Worm (Caenorhabditis elegans): ENCODE measurements around the gene F59A1.18.

F59A1.18 gene

ce11 chrV:17686852-17687251 is at the start of gene F59A1.18:
F59A1.18 (minus strand) TSS chrV:17686952.
- TF ChIP-seq unc-62 (GFP tag; optimal IDR thresholded peaks at IDR 0.05), result no peak

ce11 chrV:17732516-17732915 is 45.8 kb upstream of the F59A1.18 start, which contains the start of gene twk-42:
twk-42 (minus strand) TSS chrV:17732616.
- no peak for TF ChIP-seq unc-62 (GFP tag; optimal IDR thresholded peaks at IDR 0.05)

ce11 chrV:17728757-17729156 is 42.0 kb upstream of the F59A1.18 start:
- TF ChIP-seq unc-62 (GFP tag; optimal IDR thresholded peaks at IDR 0.05), result no peak

ce11 chrV:17728336-17728735 is 41.6 kb upstream of the F59A1.18 start:
- TF ChIP-seq unc-62 (GFP tag; optimal IDR thresholded peaks at IDR 0.05), result no peak

- TF ChIP-seq unc-62 (GFP tag; optimal IDR thresholded peaks at IDR 0.05), result no peak
These were observed 38.0 kb upstream of the F59A1.18 start, which contains the start of gene fat-5 for ce11 chrV:17724704-17725103. fat-5 (plus strand) TSS chrV:17725004.

ce11 chrV:17723142-17723781 is 36.5 kb upstream of the F59A1.18 start:
- TF ChIP-seq unc-62 (GFP tag; optimal IDR thresholded peaks at IDR 0.05), result no peak

- no peak for TF ChIP-seq unc-62 (GFP tag; optimal IDR thresholded peaks at IDR 0.05)
These were observed 35.8 kb upstream of the F59A1.18 start for ce11 chrV:17722553-17722952.

- TF ChIP-seq unc-62 (GFP tag; optimal IDR thresholded peaks at IDR 0.05), result no peak
These were observed 35.0 kb upstream of the F59A1.18 start for ce11 chrV:17721709-17722108.

- TF ChIP-seq unc-62 (GFP tag; optimal IDR thresholded peaks at IDR 0.05), result no peak
These were observed 31.9 kb upstream of the F59A1.18 start, which contains the start of gene str-77 for ce11 chrV:17718647-17719046. str-77 (plus strand) TSS chrV:17718947.

- TF ChIP-seq unc-62 (GFP tag; optimal IDR thresholded peaks at IDR 0.05), result no peak
These were observed 27.6 kb upstream of the F59A1.18 start, which contains the start of gene twk-33 for ce11 chrV:17714330-17714729. twk-33 (minus strand) TSS chrV:17714377.

ce11 chrV:17712349-17712748 is 25.6 kb upstream of the F59A1.18 start:
- no peak for TF ChIP-seq unc-62 (GFP tag; optimal IDR thresholded peaks at IDR 0.05)

- TF ChIP-seq unc-62 (GFP tag; optimal IDR thresholded peaks at IDR 0.05), result no peak
These were observed 20.3 kb upstream of the F59A1.18 start, which contains the start of gene srh-31 for ce11 chrV:17707022-17707421. srh-31 (plus strand) TSS chrV:17707322.

ce11 chrV:17706217-17706806 is 19.6 kb upstream of the F59A1.18 start:
- TF ChIP-seq unc-62 (GFP tag; optimal IDR thresholded peaks at IDR 0.05), result no peak

ce11 chrV:17705814-17706213 is 19.1 kb upstream of the F59A1.18 start, which contains the start of gene W06D12.6:
W06D12.6 (plus strand) TSS chrV:17706114.
- TF ChIP-seq unc-62 (GFP tag; optimal IDR thresholded peaks at IDR 0.05), result no peak

- no peak for TF ChIP-seq unc-62 (GFP tag; optimal IDR thresholded peaks at IDR 0.05)
These were observed 14.0 kb upstream of the F59A1.18 start, which contains the start of the genes Y26G10.5 and srh-32 for ce11 chrV:17700728-17701262. Y26G10.5 (minus strand) TSS chrV:17700828. srh-32 (plus strand) TSS chrV:17701212.

- no peak for TF ChIP-seq unc-62 (GFP tag; optimal IDR thresholded peaks at IDR 0.05)
These were observed 12.9 kb upstream of the F59A1.18 start, which contains the start of gene Y26G10.6 for ce11 chrV:17699659-17700058. Y26G10.6 (plus strand) TSS chrV:17699959.

ce11 chrV:17699097-17699496 is 12.3 kb upstream of the F59A1.18 start, which contains the start of gene Y26G10.4:
Y26G10.4 (minus strand) TSS chrV:17699197.
- no peak for TF ChIP-seq unc-62 (GFP tag; optimal IDR thresholded peaks at IDR 0.05)
